Fruit fly (Drosophila melanogaster) whole organism, embryonic: ENCODE measurements around the gene CG42674.

Experiments used
- Bgb ChIP-seq: fragments of 200-800 bp; sonication (Bioruptor generic); IDR thresholded peaks from 2 replicates; pipeline ENCODE4 v1.3.6; 2022; ENCODE audit warnings: missing biosample characterization, missing genetic modification characterization; ENCODE audit not compliant: partially characterized antibody
- CG10979 ChIP-seq: fragments of 200-800 bp; sonication (Bioruptor generic); optimal IDR thresholded peaks from 2 replicates; lab custom pipeline; 2018; ENCODE audit warnings: missing biosample characterization, mild to moderate bottlenecking, missing genetic modification characterization, moderate library complexity
- CG11504 ChIP-seq: fragments of 200-800 bp; sonication (Bioruptor generic); optimal IDR thresholded peaks from 3 replicates; lab custom pipeline; 2019; ENCODE audit warnings: missing biosample characterization, mild to moderate bottlenecking, missing genetic modification characterization, moderate library complexity
- CG12219 ChIP-seq: fragments of 200-800 bp; sonication (Bioruptor generic); optimal IDR thresholded peaks from 3 replicates; lab custom pipeline; 2018; ENCODE audit warnings: missing biosample characterization, mild to moderate bottlenecking, missing genetic modification characterization
- CG13287 ChIP-seq: fragments of 200-800 bp; sonication (Bioruptor generic); IDR thresholded peaks from 2 replicates; pipeline ENCODE4 v1.3.6; 2022; ENCODE audit warnings: missing biosample characterization, missing genetic modification characterization; ENCODE audit not compliant: partially characterized antibody
- CG13624 ChIP-seq: fragments of 200-800 bp; sonication (Bioruptor generic); optimal IDR thresholded peaks from 2 replicates; lab custom pipeline; 2016; ENCODE audit warnings: missing biosample characterization, missing genetic modification characterization
- CG15011 ChIP-seq: fragments of 200-800 bp; sonication (Bioruptor generic); optimal IDR thresholded peaks from 3 replicates; lab custom pipeline; 2018; ENCODE audit warnings: missing biosample characterization, mild to moderate bottlenecking, missing genetic modification characterization
- CG15073 ChIP-seq: fragments of 200-800 bp; sonication (Bioruptor generic); optimal IDR thresholded peaks from 2 replicates; lab custom pipeline; 2016; ENCODE audit warnings: missing biosample characterization, missing genetic modification characterization
- CG1602 ChIP-seq: fragments of 200-800 bp; sonication (Bioruptor generic); optimal IDR thresholded peaks from 3 replicates; lab custom pipeline; 2016; ENCODE audit warnings: missing biosample characterization, missing genetic modification characterization
- CG16815 ChIP-seq: fragments of 200-800 bp; sonication (Bioruptor generic); optimal IDR thresholded peaks from 3 replicates; lab custom pipeline; 2017; ENCODE audit warnings: missing biosample characterization, mild to moderate bottlenecking, missing genetic modification characterization
- CG17568 ChIP-seq: fragments of 200-800 bp; sonication (Bioruptor generic); optimal IDR thresholded peaks from 2 replicates; lab custom pipeline; 2018; ENCODE audit warnings: missing biosample characterization, mild to moderate bottlenecking, missing genetic modification characterization, moderate library complexity
- CG2875 ChIP-seq: fragments of 200-800 bp; sonication (Bioruptor generic); optimal IDR thresholded peaks from 2 replicates; lab custom pipeline; 2017; ENCODE audit warnings: missing biosample characterization, mild to moderate bottlenecking, missing genetic modification characterization, missing genetic modification reagents
- CG31365 ChIP-seq: fragments of 200-800 bp; sonication (Bioruptor generic); optimal IDR thresholded peaks from 2 replicates; lab custom pipeline; 2018; ENCODE audit warnings: missing biosample characterization, mild to moderate bottlenecking, missing genetic modification characterization
- CG31388 ChIP-seq: fragments of 200-800 bp; sonication (Bioruptor generic); optimal IDR thresholded peaks from 2 replicates; lab custom pipeline; 2016; ENCODE audit warnings: missing biosample characterization, missing genetic modification characterization
- CG31441 ChIP-seq: fragments of 200-800 bp; sonication (Bioruptor generic); IDR thresholded peaks from 2 replicates; pipeline ENCODE4 v1.3.6; 2022; ENCODE audit warnings: missing biosample characterization, missing genetic modification characterization
- CG3163 ChIP-seq: fragments of 200-800 bp; sonication (Bioruptor generic); optimal IDR thresholded peaks from 3 replicates; lab custom pipeline; 2016; ENCODE audit warnings: missing biosample characterization, missing genetic modification characterization
- CG33557 ChIP-seq: fragments of 200-800 bp; sonication (Bioruptor generic); optimal IDR thresholded peaks from 2 replicates; lab custom pipeline; 2019; ENCODE audit warnings: missing biosample characterization, mild to moderate bottlenecking, missing genetic modification characterization, moderate library complexity
- CG3838 ChIP-seq: fragments of 200-800 bp; sonication (Bioruptor generic); optimal IDR thresholded peaks from 3 replicates; lab custom pipeline; 2016; ENCODE audit warnings: missing biosample characterization, missing genetic modification characterization
- CG4328 ChIP-seq: fragments of 200-800 bp; sonication (Bioruptor generic); optimal IDR thresholded peaks from 3 replicates; lab custom pipeline; 2017; ENCODE audit warnings: missing biosample characterization, missing genetic modification reagents, missing genetic modification characterization
- CG4617 ChIP-seq: fragments of 200-800 bp; sonication (Bioruptor generic); optimal IDR thresholded peaks from 3 replicates; lab custom pipeline; 2016; ENCODE audit warnings: missing biosample characterization, missing genetic modification characterization, borderline replicate concordance
- CG4820 ChIP-seq: fragments of 200-800 bp; sonication (Bioruptor generic); optimal IDR thresholded peaks from 3 replicates; lab custom pipeline; 2016; ENCODE audit warnings: missing biosample characterization, missing genetic modification characterization
- CG8478 ChIP-seq: fragments of >200 bp; optimal IDR thresholded peaks from 2 replicates; lab custom pipeline; 2018
- CkIIα-i1 ChIP-seq: fragments of 200-800 bp; sonication (Bioruptor generic); IDR thresholded peaks from 2 replicates; pipeline ENCODE4 v1.3.6; 2022; ENCODE audit warnings: missing biosample characterization, missing genetic modification characterization
- Dfd ChIP-seq, 2 experiments: fragments of >200 bp; optimal IDR thresholded peaks; 2 replicates each; lab custom pipeline; 2017; ENCODE audit warnings: missing biosample characterization in 2 of 2, missing genetic modification characterization in 2 of 2
- Fer3 ChIP-seq: fragments of 200-800 bp; sonication (Bioruptor generic); optimal IDR thresholded peaks from 2 replicates; lab custom pipeline; 2018; ENCODE audit warnings: missing biosample characterization, mild to moderate bottlenecking, missing genetic modification characterization, moderate library complexity
- Gsc ChIP-seq: fragments of 200-800 bp; sonication (Bioruptor generic); IDR thresholded peaks from 2 replicates; pipeline ENCODE4 v1.3.6; 2022; ENCODE audit warnings: missing biosample characterization, missing genetic modification characterization
- HmgD ChIP-seq: fragments of 200-800 bp; sonication (Bioruptor generic); optimal IDR thresholded peaks from 3 replicates; lab custom pipeline; 2016; ENCODE audit warnings: missing biosample characterization, missing genetic modification characterization
- Lim3 ChIP-seq: fragments of 200-800 bp; sonication (Bioruptor generic); IDR thresholded peaks from 2 replicates; pipeline ENCODE4 v1.3.6; 2022; ENCODE audit warnings: missing biosample characterization, missing genetic modification characterization
- Nf-YB ChIP-seq: fragments of 200-800 bp; sonication (Bioruptor generic); optimal IDR thresholded peaks from 3 replicates; lab custom pipeline; 2019; ENCODE audit warnings: missing biosample characterization, mild to moderate bottlenecking, missing genetic modification characterization, moderate library complexity
- Opbp ChIP-seq: fragments of 200-800 bp; sonication (Bioruptor generic); IDR thresholded peaks from 3 replicates; pipeline ENCODE4 v1.3.6; 2022; ENCODE audit warnings: missing biosample characterization, missing genetic modification characterization; ENCODE audit not compliant: partially characterized antibody
- Pdp1 ChIP-seq, 2 experiments: fragments of 200-800 bp; sonication (Bioruptor generic); optimal IDR thresholded peaks; 3 replicates each; lab custom pipeline; 2016; ENCODE audit warnings: missing biosample characterization in 2 of 2, missing genetic modification characterization in 2 of 2, mild to moderate bottlenecking in 1 of 2, moderate library complexity in 1 of 2
- Taf1 ChIP-seq: fragments of 200-800 bp; sonication (Bioruptor generic); IDR thresholded peaks from 2 replicates; pipeline ENCODE4 v1.3.6; 2022; ENCODE audit warnings: missing biosample characterization, missing genetic modification characterization
- YL-1 ChIP-seq: fragments of 200-800 bp; sonication (Bioruptor generic); optimal IDR thresholded peaks from 3 replicates; lab custom pipeline; 2017; ENCODE audit warnings: missing biosample characterization, mild to moderate bottlenecking, missing genetic modification characterization
- bbx ChIP-seq: fragments of 200-800 bp; sonication (Bioruptor generic); IDR thresholded peaks from 2 replicates; pipeline ENCODE4 v1.3.6; 2022; ENCODE audit warnings: missing biosample characterization, missing genetic modification characterization; ENCODE audit not compliant: partially characterized antibody
- bigmax ChIP-seq: fragments of 200-800 bp; sonication (Bioruptor generic); optimal IDR thresholded peaks from 2 replicates; lab custom pipeline; 2018; ENCODE audit warnings: missing biosample characterization, mild to moderate bottlenecking, missing genetic modification characterization
- caup ChIP-seq: fragments of 200-800 bp; sonication (Bioruptor generic); optimal IDR thresholded peaks from 3 replicates; lab custom pipeline; 2017; ENCODE audit warnings: missing biosample characterization, mild to moderate bottlenecking, missing genetic modification characterization, moderate library complexity; ENCODE audit not compliant: severe bottlenecking
- cwo ChIP-seq: fragments of 200-800 bp; sonication (Bioruptor generic); optimal IDR thresholded peaks from 3 replicates; lab custom pipeline; 2017; ENCODE audit warnings: missing biosample characterization, missing genetic modification characterization, mild to moderate bottlenecking, moderate library complexity, missing genetic modification reagents
- grn ChIP-seq: fragments of 200-800 bp; sonication (Bioruptor generic); optimal IDR thresholded peaks from 3 replicates; lab custom pipeline; 2017; ENCODE audit warnings: missing biosample characterization, missing genetic modification characterization
- gro ChIP-seq: fragments of 200-800 bp; sonication (Bioruptor generic); optimal IDR thresholded peaks from 2 replicates; lab custom pipeline; 2016; ENCODE audit warnings: missing biosample characterization, missing genetic modification characterization
- h ChIP-seq: fragments of >200 bp; optimal IDR thresholded peaks from 2 replicates; lab custom pipeline; 2017
- kni ChIP-seq: fragments of 200-800 bp; sonication (Bioruptor generic); optimal IDR thresholded peaks from 3 replicates; lab custom pipeline; 2017; ENCODE audit warnings: mild to moderate bottlenecking, missing biosample characterization, missing genetic modification reagents, missing genetic modification characterization
- mirr ChIP-seq: fragments of 200-800 bp; sonication (Bioruptor generic); optimal IDR thresholded peaks from 3 replicates; lab custom pipeline; 2018; ENCODE audit warnings: missing biosample characterization, mild to moderate bottlenecking, missing genetic modification characterization
- pum ChIP-seq: fragments of 200-800 bp; sonication (Bioruptor generic); optimal IDR thresholded peaks from 2 replicates; lab custom pipeline; 2016; ENCODE audit warnings: missing biosample characterization, missing genetic modification characterization
- salm ChIP-seq: fragments of 200-800 bp; sonication (Bioruptor generic); optimal IDR thresholded peaks from 2 replicates; lab custom pipeline; 2018; ENCODE audit warnings: missing biosample characterization, mild to moderate bottlenecking, missing genetic modification characterization
- shn ChIP-seq: fragments of 200-800 bp; sonication (Bioruptor generic); optimal IDR thresholded peaks from 3 replicates; lab custom pipeline; 2016; ENCODE audit warnings: missing biosample characterization, missing genetic modification characterization
- sr ChIP-seq: fragments of 200-800 bp; sonication (Bioruptor generic); IDR thresholded peaks from 3 replicates; pipeline ENCODE4 v1.3.6; 2022; ENCODE audit warnings: missing biosample characterization, missing genetic modification characterization
- stc ChIP-seq: fragments of 200-800 bp; sonication (Bioruptor generic); IDR thresholded peaks from 2 replicates; pipeline ENCODE4 v1.3.6; 2022; ENCODE audit warnings: missing biosample characterization, missing genetic modification characterization
- tin ChIP-seq: fragments of 200-800 bp; sonication (Bioruptor generic); optimal IDR thresholded peaks from 3 replicates; lab custom pipeline; 2016; ENCODE audit warnings: missing biosample characterization, missing genetic modification characterization
- z ChIP-seq: fragments of 200-800 bp; sonication (Bioruptor generic); IDR thresholded peaks from 3 replicates; pipeline ENCODE4 v1.3.6; 2022; ENCODE audit warnings: missing biosample characterization, missing genetic modification characterization
- zfh1 ChIP-seq: fragments of 200-800 bp; sonication (Bioruptor generic); IDR thresholded peaks from 3 replicates; pipeline ENCODE4 v1.3.6; 2022; ENCODE audit warnings: missing biosample characterization, missing genetic modification characterization

CG42674 gene

DNA sequence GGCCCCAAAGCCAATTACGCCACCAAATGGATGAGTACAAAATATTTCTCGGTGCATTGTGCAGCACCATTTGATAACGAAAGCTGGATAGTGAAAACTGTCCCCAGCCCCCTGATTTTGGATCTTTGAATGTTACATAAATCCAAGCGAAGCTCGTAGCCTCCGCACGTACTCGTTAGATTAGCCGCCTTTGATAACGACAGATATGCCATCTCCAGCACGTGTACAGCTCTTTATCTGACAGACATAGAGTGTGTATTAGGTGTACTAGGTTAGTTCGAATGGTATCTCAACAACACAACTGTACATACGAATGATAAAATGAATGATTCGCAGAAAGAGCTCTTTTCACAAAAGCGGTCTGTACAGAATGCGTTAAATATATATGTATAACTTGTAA lies 1.8 kb downstream of the CG42674 start:
- peak; percentile 80 for TF ChIP-seq grn
- TF ChIP-seq CG31388 (GFP tag; lab: Kevin White, UChicago) = no peak
- peak; percentile 20 for TF ChIP-seq mirr (GFP tag; lab: Kevin White, UChicago)
- TF ChIP-seq gro = no peak
- peak; percentile 85 for TF ChIP-seq cwo (GFP tag; lab: Kevin White, UChicago)
- peak in 1 of 2 experiments; percentile 54 for TF ChIP-seq Pdp1 (GFP tag; optimal IDR thresholded peaks at IDR 0.05; lab: Kevin White, UChicago)
- no peak for TF ChIP-seq pum (GFP tag; lab: Kevin White, UChicago)
- TF ChIP-seq Nf-YB (GFP tag; lab: Kevin White, UChicago) = no peak

DNA sequence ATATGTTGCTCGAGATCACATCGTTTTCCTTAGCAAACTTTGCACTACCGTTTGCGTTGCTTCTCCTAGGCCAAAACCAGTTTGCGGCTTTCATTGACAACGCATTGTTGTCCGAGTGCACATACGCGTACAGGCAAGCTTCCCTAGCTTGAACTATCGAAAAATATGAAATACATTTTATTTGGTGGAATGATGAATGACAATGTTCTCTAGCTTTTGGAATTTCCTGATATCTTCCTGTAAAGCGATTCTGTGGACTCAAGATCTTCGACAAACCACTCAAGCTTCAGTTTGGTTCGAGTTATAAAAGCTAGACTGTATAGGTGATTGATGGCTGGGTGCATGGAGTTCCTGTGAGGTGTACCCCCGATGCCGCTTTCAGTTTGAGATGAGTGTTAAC lies 2.2 kb downstream of the CG42674 start:
- TF ChIP-seq CG31441 (GFP tag; lab: Robert Waterston, UW) (peak; percentile 80), CG11504 (tag; lab: Kevin White, UChicago) (peak; percentile 80), Opbp (GFP tag; lab: Robert Waterston, UW) (no peak), CkIIα-i1 (GFP tag; lab: Robert Waterston, UW) (no peak), CG13624 (GFP tag; lab: Kevin White, UChicago) (peak; percentile 9), zfh1 (peak; percentile 73; the same call in 2 of the 3 replicates), CG15011 (GFP tag; lab: Kevin White, UChicago) (no peak), Gsc (peak; percentile 23; the same call in 1 of the 2 replicates), z (GFP tag; lab: Robert Waterston, UW) (peak; percentile 82), HmgD (GFP tag; lab: Kevin White, UChicago) (no peak), CG13287 (GFP tag; lab: Robert Waterston, UW) (no peak), bbx (GFP tag; lab: Robert Waterston, UW) (no peak), shn (GFP tag; lab: Kevin White, UChicago) (peak; percentile 30), tin (GFP tag; lab: Kevin White, UChicago) (peak; percentile 39), sr (no peak), stc (GFP tag; lab: Robert Waterston, UW) (peak; percentile 76; the same call in 1 of the 2 replicates), kni (peak; percentile 34), CG8478 (lab: Kevin White, UChicago) (no peak), bigmax (GFP tag; lab: Kevin White, UChicago) (no peak), CG3163 (GFP tag; lab: Kevin White, UChicago) (peak; percentile 23), CG33557 (GFP tag; lab: Kevin White, UChicago) (peak; percentile 27), caup (GFP tag; lab: Kevin White, UChicago) (no peak), CG10979 (tag; lab: Kevin White, UChicago) (peak; percentile 66), h (no peak), salm (tag; lab: Kevin White, UChicago) (peak; percentile 56), Fer3 (tag; lab: Kevin White, UChicago) (peak; percentile 19), CG15073 (GFP tag; lab: Kevin White, UChicago) (no peak), CG4328 (GFP tag; lab: Kevin White, UChicago) (no peak), CG16815 (GFP tag; lab: Kevin White, UChicago) (peak; percentile 0), Taf1 (GFP tag; lab: Robert Waterston, UW) (no peak), YL-1 (GFP tag; lab: Kevin White, UChicago) (no peak), CG4617 (GFP tag; lab: Kevin White, UChicago) (peak; percentile 8), CG4820 (GFP tag; lab: Kevin White, UChicago) (peak; percentile 43), CG31365 (tag; lab: Kevin White, UChicago) (no peak), CG3838 (GFP tag; lab: Kevin White, UChicago) (no peak), Dfd (GFP tag; optimal IDR thresholded peaks at IDR 0.05; lab: Kevin White, UChicago) (no peak), CG2875 (no peak), CG1602 (GFP tag; lab: Kevin White, UChicago) (peak; percentile 62), CG17568 (GFP tag; lab: Kevin White, UChicago) (no peak), Lim3 (no peak), Bgb (GFP tag; lab: Robert Waterston, UW) (no peak), CG12219 (GFP tag; lab: Kevin White, UChicago) (peak; percentile 65)
